Worm (Caenorhabditis elegans) whole organism, L1 larva: ENCODE data around the gene W09G12.7.

Source experiments
- blmp-1 ChIP-seq: fragments of 150-350 bp; optimal IDR thresholded peaks from 2 replicates; lab custom pipeline; 2014; ENCODE audit warnings: missing biosample characterization, missing genetic modification characterization
- ces-1 ChIP-seq: fragments of 150-350 bp; optimal IDR thresholded peaks from 2 replicates; lab custom pipeline; 2014; ENCODE audit warnings: missing biosample characterization, missing genetic modification reagents, missing genetic modification characterization
- efl-1 ChIP-seq, 4 experiments: fragments of 150-350 bp; optimal IDR thresholded peaks in 3 of 4; peaks in 1 of 4; 1 replicate in 1 of 4; 2 replicates in 3 of 4; lab custom pipeline; 2014; ENCODE audit warnings: missing biosample characterization in 2 of 4, missing genetic modification characterization in 2 of 4, missing genetic modification reagents in 2 of 4
- elt-2 ChIP-seq: sonication (generic microtip); optimal IDR thresholded peaks from 2 replicates; lab custom pipeline; 2016; ENCODE audit warnings: missing genetic modification characterization, mild to moderate bottlenecking, inconsistent platforms, missing compliant biosample characterization, missing genetic modification reagents
- jun-1 ChIP-seq: fragments of 150-350 bp; optimal IDR thresholded peaks from 2 replicates; lab custom pipeline; 2014; ENCODE audit warnings: missing biosample characterization, missing genetic modification reagents, missing genetic modification characterization
- nhr-12 ChIP-seq: sonication (generic microtip); optimal IDR thresholded peaks from 2 replicates; lab custom pipeline; 2017; ENCODE audit warnings: missing biosample characterization, missing genetic modification characterization
- nhr-90 ChIP-seq: sonication (generic microtip); optimal IDR thresholded peaks from 2 replicates; lab custom pipeline; 2016; ENCODE audit warnings: mild to moderate bottlenecking, missing genetic modification characterization, missing compliant biosample characterization; ENCODE audit not compliant: poor library complexity
- pqm-1 ChIP-seq: sonication (generic microtip); optimal IDR thresholded peaks from 3 replicates; lab custom pipeline; 2017; ENCODE audit warnings: missing biosample characterization, missing genetic modification characterization
- snpc-4 ChIP-seq: fragments of 150-350 bp; optimal IDR thresholded peaks from 2 replicates; lab custom pipeline; 2014; ENCODE audit warnings: missing biosample characterization, missing genetic modification characterization
- ztf-11 ChIP-seq, 2 experiments: sonication (generic microtip); optimal IDR thresholded peaks; 2 replicates each; lab custom pipeline; 2016 to 2017; ENCODE audit warnings: missing genetic modification characterization in 2 of 2, missing biosample characterization in 1 of 2, missing compliant biosample characterization in 1 of 2

ce11 chrIV:1275910-1276309 is 47.0 kb downstream of the W09G12.7 start:
- TF ChIP-seq blmp-1 (tag; lab: Kevin White, UChicago) = no peak
- no peak for TF ChIP-seq ztf-11 (tag; optimal IDR thresholded peaks at IDR 0.05; lab: Kevin White, UChicago)
- TF ChIP-seq nhr-90 = no peak
- no peak for TF ChIP-seq elt-2 (tag; lab: Kevin White, UChicago)
- no peak for TF ChIP-seq snpc-4 (tag; lab: Kevin White, UChicago)
- no peak for TF ChIP-seq ces-1 (GFP tag; lab: Kevin White, UChicago)
- TF ChIP-seq pqm-1 (tag; lab: Kevin White, UChicago) = no peak
- TF ChIP-seq efl-1 (optimal IDR thresholded peaks at IDR 0.05; lab: Kevin White, UChicago) = no peak
- peak in 1 of 2 experiments; percentile 10 for TF ChIP-seq efl-1 (GFP tag; optimal IDR thresholded peaks at IDR 0.05 in 1 of 2; lab: Kevin White, UChicago)
- no peak for TF ChIP-seq jun-1
- TF ChIP-seq nhr-12 = no peak
